Fruit fly (Drosophila melanogaster): ENCODE data around the gene CG34133.

Gene CG34133

DNA sequence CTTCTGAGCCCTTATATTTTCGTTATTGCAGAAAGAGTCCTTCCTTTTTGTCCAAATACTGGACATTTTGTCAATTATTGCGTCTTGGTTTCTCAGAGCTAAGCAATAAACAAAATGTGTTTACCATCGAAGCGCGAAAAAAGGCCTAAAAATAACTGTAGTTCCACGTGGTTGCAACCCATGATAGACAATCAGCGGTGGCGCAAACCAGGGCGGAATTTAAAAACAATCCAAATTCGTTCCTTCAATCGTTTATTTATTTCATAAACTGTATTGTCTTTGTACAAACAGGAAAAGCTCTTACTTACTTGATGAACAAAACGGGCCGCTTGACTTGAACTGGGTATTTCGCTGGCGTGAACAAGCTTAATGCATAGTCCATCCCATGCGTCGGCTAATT, 10.4 kb upstream of the CG34133 start, which contains the start of gene CG7824:
Gene CG7824, minus strand, starts transcription at position 131 of the 400 bp plus-strand sequence.
- TF ChIP-seq usp (GFP tag; optimal IDR thresholded peaks at IDR 0.05) (no peak), psq (optimal IDR thresholded peaks at IDR 0.05) (no peak), CG8478 (optimal IDR thresholded peaks at IDR 0.05) (no peak), EcR (GFP tag; optimal IDR thresholded peaks at IDR 0.05) (no peak), Dll (optimal IDR thresholded peaks at IDR 0.05) (no peak), pan (optimal IDR thresholded peaks at IDR 0.05) (no peak)

DNA sequence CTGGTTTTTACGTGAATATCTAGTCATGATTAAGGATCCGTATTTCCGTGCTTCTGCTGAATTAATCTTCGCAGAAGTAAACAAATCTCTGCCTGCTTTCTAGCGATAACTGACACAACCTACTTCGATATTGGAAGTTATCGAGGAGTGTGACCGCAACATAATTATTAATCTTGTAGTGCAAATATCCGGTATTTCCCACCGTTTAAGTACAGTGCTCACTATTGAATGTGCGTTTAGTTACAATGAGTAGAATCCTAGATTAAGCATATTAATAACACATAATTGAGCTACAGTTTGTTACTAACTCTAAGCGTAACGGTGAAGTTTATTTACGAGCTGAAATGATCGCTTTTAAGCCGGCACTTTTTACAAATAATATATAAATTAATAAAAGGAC, 9.4 kb upstream of the CG34133 start:
- TF ChIP-seq usp (GFP tag; optimal IDR thresholded peaks at IDR 0.05) (no peak), CG8478 (optimal IDR thresholded peaks at IDR 0.05) (no peak), pan (optimal IDR thresholded peaks at IDR 0.05) (no peak), Dll (optimal IDR thresholded peaks at IDR 0.05) (no peak), EcR (GFP tag; optimal IDR thresholded peaks at IDR 0.05) (no peak), psq (optimal IDR thresholded peaks at IDR 0.05) (no peak)

DNA sequence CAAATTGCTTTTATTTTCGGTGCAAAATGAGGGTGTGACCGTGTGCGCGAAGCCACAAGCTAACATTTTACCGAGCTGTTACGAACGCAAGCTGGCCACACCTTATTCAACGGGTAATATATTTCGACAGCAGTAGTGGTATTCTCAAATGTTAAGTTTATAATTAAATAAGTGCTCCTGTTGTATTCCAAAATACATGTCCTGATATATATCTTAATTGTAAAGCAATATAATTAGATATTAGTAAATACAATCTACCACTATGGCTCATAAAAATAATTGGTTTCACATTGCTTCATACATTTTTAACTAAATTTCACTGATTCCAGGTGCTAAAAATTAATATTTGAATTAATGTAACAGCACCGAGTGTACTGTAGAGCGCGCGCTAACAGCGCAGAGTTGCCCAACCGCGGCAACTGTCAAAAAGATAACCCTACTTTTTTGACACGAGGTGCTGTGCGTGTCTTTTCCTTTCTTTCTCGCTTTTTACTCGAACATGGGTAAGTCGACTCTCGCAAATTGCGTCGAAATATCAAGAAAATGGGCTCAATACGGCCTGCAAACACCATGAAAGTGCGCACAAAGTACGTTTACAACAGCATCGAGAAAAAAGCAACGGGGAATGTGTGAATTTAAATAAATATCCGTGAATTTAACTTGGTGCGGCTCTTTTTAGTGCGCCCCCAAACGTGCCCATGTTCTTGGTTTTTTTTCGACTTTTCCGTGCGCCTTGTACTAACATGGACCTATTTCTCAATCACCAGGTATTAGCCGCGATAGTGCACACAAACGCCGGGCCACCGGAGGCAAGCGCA, 7.5 kb upstream of the CG34133 start, which contains the start of the genes CG15514 and RpS8:
Gene CG15514, minus strand, starts transcription at position 63 of the 818 bp plus-strand sequence.
Gene RpS8, plus strand, starts transcription at position 151 of the 818 bp plus-strand sequence.
- TF ChIP-seq pan (optimal IDR thresholded peaks at IDR 0.05) (no peak), usp (GFP tag; optimal IDR thresholded peaks at IDR 0.05) (no peak), psq (optimal IDR thresholded peaks at IDR 0.05) (no peak), EcR (GFP tag; optimal IDR thresholded peaks at IDR 0.05) (no peak)

DNA sequence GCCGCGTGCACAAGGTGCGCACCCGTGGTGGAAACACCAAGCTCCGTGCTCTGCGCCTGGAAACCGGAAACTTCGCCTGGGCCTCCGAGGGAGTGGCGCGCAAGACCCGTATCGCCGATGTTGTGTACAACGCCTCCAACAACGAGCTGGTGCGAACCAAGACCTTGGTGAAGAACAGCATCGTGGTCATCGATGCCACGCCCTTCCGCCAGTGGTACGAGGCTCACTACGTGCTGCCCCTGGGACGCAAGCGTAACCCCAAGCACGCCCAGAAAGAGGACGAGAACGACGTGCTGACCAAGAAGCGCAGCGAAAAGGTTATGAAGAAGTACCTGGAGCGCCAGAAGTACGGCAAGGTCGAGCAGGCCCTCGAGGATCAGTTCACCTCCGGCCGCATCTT, 6.4 kb upstream of the CG34133 start:
- TF ChIP-seq usp (GFP tag; optimal IDR thresholded peaks at IDR 0.05) (no peak), psq (optimal IDR thresholded peaks at IDR 0.05) (no peak), pan (optimal IDR thresholded peaks at IDR 0.05) (no peak), Dll (optimal IDR thresholded peaks at IDR 0.05) (no peak), EcR (GFP tag; optimal IDR thresholded peaks at IDR 0.05) (no peak), CG8478 (optimal IDR thresholded peaks at IDR 0.05) (no peak)

DNA sequence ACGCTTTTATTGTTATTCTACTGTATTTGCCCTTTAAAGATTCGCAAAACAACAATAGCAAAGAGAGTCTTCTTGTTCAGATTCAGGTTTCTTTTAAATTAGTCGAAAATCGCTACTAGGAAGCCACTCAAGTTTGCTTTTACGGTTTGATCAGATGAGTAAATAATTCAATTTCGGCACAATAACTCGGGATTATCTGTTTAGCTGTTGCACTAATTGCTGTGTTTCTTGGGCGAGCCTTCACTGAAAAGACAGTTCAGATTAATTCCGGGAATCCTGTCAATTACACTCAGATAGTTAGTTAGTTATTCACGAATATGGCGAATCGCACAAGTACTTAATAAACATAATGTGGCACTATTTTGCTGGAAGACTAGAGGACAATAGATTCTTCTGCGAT, 2.5 kb upstream of the CG34133 start:
- TF ChIP-seq pan (optimal IDR thresholded peaks at IDR 0.05) = no peak
- no peak for TF ChIP-seq Dll (optimal IDR thresholded peaks at IDR 0.05)
- TF ChIP-seq EcR (GFP tag; optimal IDR thresholded peaks at IDR 0.05) = no peak
- no peak for TF ChIP-seq CG8478 (optimal IDR thresholded peaks at IDR 0.05)
- TF ChIP-seq psq (optimal IDR thresholded peaks at IDR 0.05) = no peak
- no peak for TF ChIP-seq usp (GFP tag; optimal IDR thresholded peaks at IDR 0.05)

DNA sequence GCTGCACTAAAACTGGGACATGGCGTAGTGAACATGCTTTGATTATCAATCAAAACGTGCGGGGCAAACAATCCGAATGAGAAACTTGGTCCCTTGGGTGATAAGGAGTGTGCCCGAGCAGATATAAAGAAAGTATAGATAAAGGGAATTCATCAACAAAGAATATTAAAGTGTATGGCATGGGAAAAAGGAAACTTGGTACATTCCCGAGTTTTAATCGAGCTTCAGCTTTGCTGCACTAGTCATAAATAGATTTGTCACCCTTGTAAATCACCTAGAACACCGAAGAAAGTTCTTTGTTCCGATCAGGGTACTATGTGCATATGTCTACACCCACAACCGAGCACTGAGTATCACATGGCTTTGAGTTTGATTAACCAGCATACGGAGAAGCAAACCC, 1.7 kb upstream of the CG34133 start:
- TF ChIP-seq CG8478 (optimal IDR thresholded peaks at IDR 0.05) = no peak
- no peak for TF ChIP-seq psq (optimal IDR thresholded peaks at IDR 0.05)
- TF ChIP-seq usp (GFP tag; optimal IDR thresholded peaks at IDR 0.05) = no peak
- TF ChIP-seq Dll (optimal IDR thresholded peaks at IDR 0.05) = no peak
- no peak for TF ChIP-seq pan (optimal IDR thresholded peaks at IDR 0.05)
- no peak for TF ChIP-seq EcR (GFP tag; optimal IDR thresholded peaks at IDR 0.05)

DNA sequence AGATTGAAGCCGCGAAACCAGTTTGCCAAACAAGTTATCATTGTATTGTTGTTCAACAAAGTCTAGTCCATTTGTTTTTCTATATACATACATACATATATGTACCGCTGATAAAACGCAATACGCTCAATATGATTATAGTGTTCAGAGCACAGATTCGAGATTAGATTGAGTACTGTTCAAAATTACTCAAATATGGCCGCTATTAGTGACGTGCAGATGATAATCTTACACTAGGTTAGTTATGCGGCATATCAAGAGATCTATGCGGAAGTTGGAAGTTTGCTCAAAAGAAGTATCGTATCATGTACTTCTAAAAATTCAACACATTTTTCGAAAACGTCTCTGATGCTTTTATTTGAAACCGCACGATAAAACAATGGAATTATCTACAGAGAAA, 1.3 kb upstream of the CG34133 start:
- TF ChIP-seq Dll (optimal IDR thresholded peaks at IDR 0.05) (no peak), EcR (GFP tag; optimal IDR thresholded peaks at IDR 0.05) (no peak), usp (GFP tag; optimal IDR thresholded peaks at IDR 0.05) (no peak), CG8478 (optimal IDR thresholded peaks at IDR 0.05) (no peak), pan (optimal IDR thresholded peaks at IDR 0.05) (no peak)

DNA sequence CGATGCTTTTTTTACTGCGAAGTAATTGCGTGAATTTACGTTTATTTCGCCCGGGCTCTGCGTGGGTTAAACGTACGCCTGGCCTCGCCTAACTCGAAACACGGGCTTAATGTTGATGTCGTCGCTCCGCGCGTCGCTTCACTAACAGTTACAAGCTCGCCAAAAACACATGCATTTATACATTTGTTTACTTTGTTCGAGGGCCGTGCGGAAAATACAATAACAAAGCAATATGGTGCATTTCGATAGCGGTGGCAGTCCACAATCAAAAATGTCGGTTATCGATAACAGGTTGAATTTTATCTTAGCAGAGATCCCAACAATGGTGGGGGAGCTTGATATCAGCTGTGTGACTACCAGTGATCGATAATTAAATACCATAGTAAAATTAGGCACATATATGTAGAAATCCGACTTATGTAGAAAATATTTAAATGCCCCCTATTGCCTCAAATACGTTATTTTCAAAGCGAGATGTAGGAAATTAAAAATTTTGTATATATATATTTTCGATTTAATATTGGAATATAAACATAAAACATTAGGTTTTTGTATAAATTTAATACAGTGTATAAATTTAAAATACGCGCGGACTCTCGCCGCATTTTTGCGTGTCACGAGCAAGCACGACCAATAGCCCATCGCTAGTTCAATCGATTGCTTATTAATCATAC, 352 bp upstream of the CG34133 start, which contains the start of gene Zip99C:
Gene Zip99C, minus strand, starts transcription at position 220 of the 674 bp plus-strand sequence.
- no peak for TF ChIP-seq psq (optimal IDR thresholded peaks at IDR 0.05)
- TF ChIP-seq CG8478 (optimal IDR thresholded peaks at IDR 0.05) = no peak
- TF ChIP-seq EcR (GFP tag; optimal IDR thresholded peaks at IDR 0.05) = no peak
- no peak for TF ChIP-seq pan (optimal IDR thresholded peaks at IDR 0.05)
- TF ChIP-seq Dll (optimal IDR thresholded peaks at IDR 0.05) = no peak
- TF ChIP-seq usp (GFP tag; optimal IDR thresholded peaks at IDR 0.05) = no peak

DNA sequence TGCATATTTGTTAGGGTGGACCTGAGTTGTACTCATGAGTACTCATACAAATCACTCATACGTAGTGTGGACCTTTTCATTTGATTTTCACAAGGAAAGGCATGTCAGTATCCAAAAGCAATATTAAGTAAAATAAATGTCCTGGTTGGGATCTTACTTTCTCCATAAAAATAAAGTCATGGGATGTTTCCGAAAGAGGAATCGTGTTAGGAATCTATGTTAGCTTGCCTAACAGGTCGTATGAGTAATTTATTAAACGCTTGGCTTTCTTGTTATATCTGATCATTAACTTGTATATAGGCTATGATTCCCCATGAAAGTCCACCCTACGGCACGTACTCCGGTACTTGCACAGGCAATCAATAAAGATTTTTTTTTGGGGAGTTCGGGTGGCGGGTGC, 6.7 kb downstream of the CG34133 start:
- TF ChIP-seq usp (GFP tag; optimal IDR thresholded peaks at IDR 0.05) (no peak), Dll (optimal IDR thresholded peaks at IDR 0.05) (no peak), CG8478 (optimal IDR thresholded peaks at IDR 0.05) (no peak), pan (optimal IDR thresholded peaks at IDR 0.05) (no peak), psq (optimal IDR thresholded peaks at IDR 0.05) (no peak), EcR (GFP tag; optimal IDR thresholded peaks at IDR 0.05) (no peak)

DNA sequence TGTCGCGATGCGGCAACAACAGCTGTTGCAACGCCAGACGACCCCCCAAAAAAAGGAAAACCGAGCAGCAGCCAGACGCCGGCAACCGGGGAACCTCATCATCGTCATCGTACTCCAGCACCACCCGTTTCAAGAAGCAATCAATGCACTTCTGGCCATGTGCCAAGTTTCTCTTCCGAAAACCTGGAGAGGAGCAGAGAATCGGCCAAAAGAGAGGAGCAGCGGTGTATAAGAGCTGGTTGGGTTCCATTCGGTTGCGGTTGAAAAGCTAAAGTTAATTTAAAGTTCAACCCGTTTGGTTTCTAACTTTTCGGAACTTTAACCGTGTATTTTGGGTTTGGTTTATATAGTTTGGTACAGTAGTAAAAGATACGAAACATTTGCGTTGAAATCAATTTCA, 7.1 kb downstream of the CG34133 start:
- TF ChIP-seq CG8478 (optimal IDR thresholded peaks at IDR 0.05) (no peak), EcR (GFP tag; optimal IDR thresholded peaks at IDR 0.05) (no peak), usp (GFP tag; optimal IDR thresholded peaks at IDR 0.05) (no peak), pan (optimal IDR thresholded peaks at IDR 0.05) (no peak), psq (optimal IDR thresholded peaks at IDR 0.05) (no peak), Dll (optimal IDR thresholded peaks at IDR 0.05) (no peak)

DNA sequence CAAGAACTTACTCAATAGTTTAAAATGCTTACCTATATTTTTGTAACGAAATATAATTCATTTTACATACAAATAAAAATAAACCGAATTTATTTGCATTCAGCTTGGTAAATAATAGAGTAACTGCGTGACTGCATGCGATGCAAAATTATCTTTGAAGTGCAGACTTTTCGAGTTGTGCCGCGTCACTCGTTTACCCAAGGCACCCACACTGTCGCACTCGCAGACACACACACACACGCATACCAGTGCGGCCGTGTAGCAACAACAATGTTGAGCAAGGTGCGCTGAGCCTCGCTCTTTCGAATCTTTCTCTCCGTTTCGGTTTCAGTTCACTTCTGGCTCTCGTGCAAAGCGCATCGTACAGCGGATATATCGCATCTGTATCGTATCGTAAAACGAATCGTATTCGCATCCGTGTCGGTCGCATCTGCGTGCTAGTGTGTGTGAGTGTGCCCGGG, 7.6 kb downstream of the CG34133 start, which contains the start of gene CG31038:
Gene CG31038, plus strand, starts transcription at position 327 of the 461 bp plus-strand sequence.
- TF ChIP-seq EcR (GFP tag; optimal IDR thresholded peaks at IDR 0.05) (no peak), Dll (optimal IDR thresholded peaks at IDR 0.05) (no peak), pan (optimal IDR thresholded peaks at IDR 0.05) (no peak), psq (optimal IDR thresholded peaks at IDR 0.05) (no peak), CG8478 (optimal IDR thresholded peaks at IDR 0.05) (no peak)

DNA sequence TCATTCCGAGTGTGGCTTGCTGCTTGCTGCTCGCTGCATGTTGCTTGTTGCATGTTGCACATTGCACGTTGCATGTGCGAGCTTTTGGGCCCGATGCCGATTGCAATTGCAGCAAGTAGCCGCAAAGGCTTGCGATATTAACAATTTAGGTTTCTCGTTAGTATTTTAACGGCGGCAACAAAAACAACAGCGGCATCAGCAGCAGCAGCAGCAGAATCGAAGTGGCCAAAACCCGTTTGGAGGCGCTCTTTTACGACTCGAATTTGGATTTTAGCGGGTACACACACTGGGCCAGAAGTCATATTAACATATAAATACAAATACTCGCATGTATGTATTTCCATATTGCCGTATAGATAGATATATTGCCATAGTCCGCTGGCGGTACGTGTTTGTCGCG, 11.1 kb downstream of the CG34133 start:
- TF ChIP-seq psq (optimal IDR thresholded peaks at IDR 0.05) = no peak
- TF ChIP-seq Dll (optimal IDR thresholded peaks at IDR 0.05) = no peak
- TF ChIP-seq usp (GFP tag; optimal IDR thresholded peaks at IDR 0.05) = no peak
- TF ChIP-seq EcR (GFP tag; optimal IDR thresholded peaks at IDR 0.05) = no peak
- TF ChIP-seq CG8478 (optimal IDR thresholded peaks at IDR 0.05) = no peak
- TF ChIP-seq pan (optimal IDR thresholded peaks at IDR 0.05) = no peak

All from whole organism.